Worm (Caenorhabditis elegans): ENCODE measurements around the gene scrm-8.
A peak's percentile ranks its signal among the peaks of the same experiment; 100 is the strongest.

scrm-8 gene

ce11 chrIV:4172242-4172641 lies 7.8 kb downstream of the scrm-8 start:
- no peak for TF ChIP-seq fkh-10 (GFP tag; optimal IDR thresholded peaks at IDR 0.05)
- TF ChIP-seq ZK546.5 (tag; optimal IDR thresholded peaks at IDR 0.05): no peak
- no peak for TF ChIP-seq unc-62 (GFP tag; optimal IDR thresholded peaks at IDR 0.05)
- no peak for TF ChIP-seq skn-1 (tag; optimal IDR thresholded peaks at IDR 0.05)
- TF ChIP-seq nhr-23 (tag; optimal IDR thresholded peaks at IDR 0.05): no peak
- TF ChIP-seq ceh-82 (tag; optimal IDR thresholded peaks at IDR 0.05): no peak

ce11 chrIV:4173789-4174188 lies 9.3 kb downstream of the scrm-8 start, which contains the start of gene rnp-3:
TSS of gene rnp-3 (plus strand) at chrIV:4174089.
- TF ChIP-seq nhr-28 (tag; optimal IDR thresholded peaks at IDR 0.05): no peak
- no peak for TF ChIP-seq unc-39 (tag; optimal IDR thresholded peaks at IDR 0.05)
- TF ChIP-seq mdl-1 (tag; optimal IDR thresholded peaks at IDR 0.05): no peak
- no peak for TF ChIP-seq daf-12 (tag; optimal IDR thresholded peaks at IDR 0.05)
- TF ChIP-seq unc-62 (GFP tag; optimal IDR thresholded peaks at IDR 0.05): no peak
- TF ChIP-seq nhr-67 (tag; optimal IDR thresholded peaks at IDR 0.05): no peak
- TF ChIP-seq lin-39 (tag; optimal IDR thresholded peaks at IDR 0.05): no peak
- TF ChIP-seq ceh-9 (tag; optimal IDR thresholded peaks at IDR 0.05): no peak
- no peak for TF ChIP-seq elt-2 (tag; optimal IDR thresholded peaks at IDR 0.05)
- TF ChIP-seq zag-1 (tag; optimal IDR thresholded peaks at IDR 0.05): no peak
- no peak for TF ChIP-seq sea-2 (GFP tag; optimal IDR thresholded peaks at IDR 0.05)
- TF ChIP-seq nhr-25 (tag; optimal IDR thresholded peaks at IDR 0.05): no peak
- TF ChIP-seq pqm-1 (tag; optimal IDR thresholded peaks at IDR 0.05): no peak
- TF ChIP-seq mml-1 (tag; optimal IDR thresholded peaks at IDR 0.05): no peak
- no peak for TF ChIP-seq nhr-237 (tag; optimal IDR thresholded peaks at IDR 0.05)
- no peak for TF ChIP-seq fos-1 (tag; optimal IDR thresholded peaks at IDR 0.05)
- TF ChIP-seq ztf-4 (tag; optimal IDR thresholded peaks at IDR 0.05): no peak
- no peak for TF ChIP-seq eor-1 (tag; optimal IDR thresholded peaks at IDR 0.05)

- TF ChIP-seq ama-1 (optimal IDR thresholded peaks at IDR 0.05) (no peak), elt-3 (tag; optimal IDR thresholded peaks at IDR 0.05) (no peak), tbx-2 (tag; optimal IDR thresholded peaks at IDR 0.05) (no peak), nhr-237 (tag; optimal IDR thresholded peaks at IDR 0.05) (no peak), unc-39 (tag; optimal IDR thresholded peaks at IDR 0.05) (no peak), nhr-12 (tag; optimal IDR thresholded peaks at IDR 0.05) (no peak), sea-2 (GFP tag; optimal IDR thresholded peaks at IDR 0.05) (no peak), fkh-2 (tag; optimal IDR thresholded peaks at IDR 0.05) (no peak), hmg-11 (tag; optimal IDR thresholded peaks at IDR 0.05) (no peak), lin-39 (tag; optimal IDR thresholded peaks at IDR 0.05) (no peak), ztf-11 (tag; optimal IDR thresholded peaks at IDR 0.05) (no peak), nhr-76 (tag; optimal IDR thresholded peaks at IDR 0.05) (no peak)
Observed at ce11 chrIV:4176088-4176487, 11.6 kb downstream of the scrm-8 start, which contains the start of gene dnj-15. TSS of gene dnj-15 (plus strand) at chrIV:4176388.

ce11 chrIV:4176659-4177058 lies 12.2 kb downstream of the scrm-8 start:
- TF ChIP-seq fkh-2 (tag; optimal IDR thresholded peaks at IDR 0.05) (no peak), lin-15B (tag; optimal IDR thresholded peaks at IDR 0.05) (no peak), ZK546.5 (tag; optimal IDR thresholded peaks at IDR 0.05) (no peak), unc-62 (GFP tag; optimal IDR thresholded peaks at IDR 0.05) (no peak), ceh-28 (tag; optimal IDR thresholded peaks at IDR 0.05) (no peak), nhr-25 (tag; optimal IDR thresholded peaks at IDR 0.05) (no peak), nhr-28 (tag; optimal IDR thresholded peaks at IDR 0.05) (no peak), pha-4 (tag; optimal IDR thresholded peaks at IDR 0.05) (no peak), nfya-1 (tag; optimal IDR thresholded peaks at IDR 0.05; ENCODE audit: insufficient read depth) (no peak), daf-12 (tag; optimal IDR thresholded peaks at IDR 0.05) (no peak)

ce11 chrIV:4177560-4177959 lies 13.1 kb downstream of the scrm-8 start:
- TF ChIP-seq eor-1 (tag; optimal IDR thresholded peaks at IDR 0.05): no peak
- TF ChIP-seq lin-15B (tag; optimal IDR thresholded peaks at IDR 0.05): peak; percentile 19

Measured in whole organism, L3 larva.